Worm (Caenorhabditis elegans) whole organism, mixed stage, embryonic: ENCODE measurements around the gene F59F5.4.

Experiments used
- M03D4.4 ChIP-seq: sonication (generic microtip); optimal IDR thresholded peaks from 2 replicates; lab custom pipeline; 2017; ENCODE audit warnings: mild to moderate bottlenecking, missing genetic modification characterization, missing compliant biosample characterization
- bed-3 ChIP-seq: fragments of 200-800 bp; sonication (Bioruptor generic); optimal IDR thresholded peaks from 3 replicates; lab custom pipeline; 2018; ENCODE audit warnings: mild to moderate bottlenecking, missing genetic modification characterization, moderate library complexity, missing compliant biosample characterization
- blmp-1 ChIP-seq: fragments of 150-350 bp; optimal IDR thresholded peaks from 2 replicates; lab custom pipeline; 2014; ENCODE audit warnings: missing biosample characterization, missing genetic modification characterization
- ceh-39 ChIP-seq: fragments of 150-350 bp; optimal IDR thresholded peaks from 2 replicates; lab custom pipeline; 2014; ENCODE audit warnings: missing biosample characterization, missing genetic modification characterization
- ceh-43 ChIP-seq: fragments of 200-800 bp; sonication (Bioruptor generic); optimal IDR thresholded peaks from 2 replicates; lab custom pipeline; 2018; ENCODE audit warnings: mild to moderate bottlenecking, missing genetic modification characterization, moderate library complexity, missing compliant biosample characterization
- ceh-83 ChIP-seq: fragments of 200-800 bp; sonication (Bioruptor generic); optimal IDR thresholded peaks from 2 replicates; lab custom pipeline; 2018; ENCODE audit warnings: mild to moderate bottlenecking, missing genetic modification characterization, missing compliant biosample characterization
- ces-1 ChIP-seq: fragments of 150-350 bp; optimal IDR thresholded peaks from 2 replicates; lab custom pipeline; 2014; ENCODE audit warnings: missing biosample characterization, missing genetic modification reagents, missing genetic modification characterization
- cnd-1 ChIP-seq: fragments of 200-800 bp; sonication (Bioruptor generic); optimal IDR thresholded peaks from 2 replicates; lab custom pipeline; 2018; ENCODE audit warnings: mild to moderate bottlenecking, missing genetic modification characterization, missing compliant biosample characterization
- drap-1 ChIP-seq: fragments of 200-800 bp; sonication (Bioruptor generic); optimal IDR thresholded peaks from 3 replicates; lab custom pipeline; 2018; ENCODE audit warnings: mild to moderate bottlenecking, missing genetic modification characterization, missing compliant biosample characterization
- elt-1 ChIP-seq: sonication (generic microtip); optimal IDR thresholded peaks from 2 replicates; lab custom pipeline; 2017; ENCODE audit warnings: missing genetic modification characterization, mild to moderate bottlenecking, missing compliant biosample characterization, antibody characterized with exemption, moderate library complexity, borderline replicate concordance; ENCODE audit not compliant: insufficient read depth
- elt-3 ChIP-seq: fragments of 150-350 bp; optimal IDR thresholded peaks from 2 replicates; lab custom pipeline; 2014; ENCODE audit warnings: missing biosample characterization, missing genetic modification characterization
- flh-1 ChIP-seq: fragments of 200-800 bp; sonication (Bioruptor generic); optimal IDR thresholded peaks from 2 replicates; lab custom pipeline; 2018; ENCODE audit warnings: mild to moderate bottlenecking, missing genetic modification characterization, moderate library complexity, missing compliant biosample characterization
- ham-2 ChIP-seq: fragments of 200-800 bp; sonication (Bioruptor generic); optimal IDR thresholded peaks from 2 replicates; lab custom pipeline; 2018; ENCODE audit warnings: mild to moderate bottlenecking, missing genetic modification characterization, missing compliant biosample characterization
- hlh-1 ChIP-seq: fragments of 150-350 bp; optimal IDR thresholded peaks from 2 replicates; lab custom pipeline; 2014; ENCODE audit warnings: missing biosample characterization, missing genetic modification reagents, missing genetic modification characterization
- lin-13 ChIP-seq: fragments of 150-350 bp; optimal IDR thresholded peaks from 2 replicates; lab custom pipeline; 2014; ENCODE audit warnings: missing biosample characterization, missing genetic modification characterization
- lin-32 ChIP-seq: fragments of 200-800 bp; sonication (Bioruptor generic); optimal IDR thresholded peaks from 2 replicates; lab custom pipeline; 2018; ENCODE audit warnings: mild to moderate bottlenecking, missing genetic modification characterization, missing compliant biosample characterization
- lsy-2 ChIP-seq: fragments of 150-350 bp; optimal IDR thresholded peaks from 2 replicates; lab custom pipeline; 2014; ENCODE audit warnings: missing biosample characterization, missing genetic modification characterization
- mab-5 ChIP-seq: fragments of 150-350 bp; optimal IDR thresholded peaks from 2 replicates; lab custom pipeline; 2014; ENCODE audit warnings: missing biosample characterization, missing genetic modification characterization
- mep-1 ChIP-seq: fragments of 150-350 bp; optimal IDR thresholded peaks from 2 replicates; lab custom pipeline; 2017; ENCODE audit warnings: missing biosample characterization, missing genetic modification reagents, missing genetic modification characterization, inconsistent platforms
- mls-2 ChIP-seq: sonication (generic microtip); optimal IDR thresholded peaks from 2 replicates; lab custom pipeline; 2016; ENCODE audit warnings: mild to moderate bottlenecking, missing genetic modification characterization, moderate library complexity, missing compliant biosample characterization
- nhr-12 ChIP-seq: fragments of 150-350 bp; optimal IDR thresholded peaks from 2 replicates; lab custom pipeline; 2014; ENCODE audit warnings: missing biosample characterization, missing genetic modification characterization
- nhr-2 ChIP-seq: fragments of 150-350 bp; optimal IDR thresholded peaks from 2 replicates; lab custom pipeline; 2014; ENCODE audit warnings: missing biosample characterization, missing genetic modification characterization
- nhr-237 ChIP-seq: fragments of 150-350 bp; optimal IDR thresholded peaks from 2 replicates; lab custom pipeline; 2014; ENCODE audit warnings: missing biosample characterization, missing genetic modification characterization
- nhr-28 ChIP-seq: fragments of 150-350 bp; optimal IDR thresholded peaks from 2 replicates; lab custom pipeline; 2014; ENCODE audit warnings: missing biosample characterization, missing genetic modification characterization
- nhr-76 ChIP-seq: sonication (generic microtip); optimal IDR thresholded peaks from 2 replicates; lab custom pipeline; 2017; ENCODE audit warnings: missing biosample characterization, missing genetic modification characterization
- pha-4 ChIP-seq: fragments of 150-350 bp; optimal IDR thresholded peaks from 2 replicates; lab custom pipeline; 2018; ENCODE audit warnings: missing biosample characterization, missing genetic modification reagents, missing genetic modification characterization
- sem-2 ChIP-seq: fragments of 200-800 bp; sonication (Bioruptor generic); optimal IDR thresholded peaks from 2 replicates; lab custom pipeline; 2018; ENCODE audit warnings: mild to moderate bottlenecking, missing genetic modification characterization, missing compliant biosample characterization
- snpc-4 ChIP-seq: fragments of 150-350 bp; optimal IDR thresholded peaks from 2 replicates; lab custom pipeline; 2014; ENCODE audit warnings: missing biosample characterization, missing genetic modification characterization
- sptf-1 ChIP-seq: sonication (generic microtip); optimal IDR thresholded peaks from 2 replicates; lab custom pipeline; 2017; ENCODE audit warnings: mild to moderate bottlenecking, missing genetic modification characterization, moderate library complexity, missing compliant biosample characterization
- tbx-8 ChIP-seq: fragments of 200-800 bp; sonication (Bioruptor generic); optimal IDR thresholded peaks from 2 replicates; lab custom pipeline; 2018; ENCODE audit warnings: mild to moderate bottlenecking, missing genetic modification characterization, moderate library complexity, missing compliant biosample characterization
- unc-120 ChIP-seq: sonication (generic microtip); optimal IDR thresholded peaks from 2 replicates; lab custom pipeline; 2017; ENCODE audit warnings: missing genetic modification characterization, missing compliant biosample characterization; ENCODE audit not compliant: poor library complexity, severe bottlenecking
- unc-39 ChIP-seq: fragments of 150-350 bp; optimal IDR thresholded peaks from 2 replicates; lab custom pipeline; 2014; ENCODE audit warnings: missing biosample characterization, missing genetic modification characterization
- unc-62 ChIP-seq: fragments of 150-350 bp; optimal IDR thresholded peaks from 2 replicates; lab custom pipeline; 2014; ENCODE audit warnings: missing biosample characterization, missing genetic modification reagents, missing genetic modification characterization
- zip-8 ChIP-seq: fragments of 150-350 bp; optimal IDR thresholded peaks from 2 replicates; lab custom pipeline; 2014; ENCODE audit warnings: missing biosample characterization, missing genetic modification characterization
- ztf-11 ChIP-seq: fragments of 150-350 bp; optimal IDR thresholded peaks from 2 replicates; lab custom pipeline; 2014; ENCODE audit warnings: missing biosample characterization, missing genetic modification characterization

Gene F59F5.4

ce11 chrX:10568385-10569149 lies 25.8 kb downstream of the F59F5.4 start:
- TF ChIP-seq sem-2 (GFP tag; lab: Kevin White, UChicago) = peak; percentile 25
- TF ChIP-seq tbx-8 (GFP tag; lab: Kevin White, UChicago) = peak; percentile 15
- no peak for TF ChIP-seq elt-3 (tag; lab: Kevin White, UChicago)
- TF ChIP-seq nhr-2 (tag; lab: Kevin White, UChicago) = peak; percentile 77
- TF ChIP-seq nhr-76 = peak; percentile 46
- TF ChIP-seq hlh-1 (tag; lab: Kevin White, UChicago) = peak; percentile 80
- TF ChIP-seq M03D4.4 (tag; lab: Kevin White, UChicago) = peak; percentile 77
- peak; percentile 26 for TF ChIP-seq zip-8
- peak; percentile 25 for TF ChIP-seq lin-32 (GFP tag; lab: Kevin White, UChicago)
- peak; percentile 61 for TF ChIP-seq ceh-83
- TF ChIP-seq ham-2 = peak; percentile 100
- TF ChIP-seq cnd-1 = peak; percentile 70
- TF ChIP-seq drap-1 (GFP tag; lab: Kevin White, UChicago) = peak; percentile 66
- peak; percentile 65 for TF ChIP-seq lin-13 (tag; lab: Kevin White, UChicago)
- peak; percentile 78 for TF ChIP-seq ceh-39 (tag; lab: Kevin White, UChicago)
- TF ChIP-seq sptf-1 (tag; lab: Kevin White, UChicago) = peak; percentile 79
- TF ChIP-seq unc-62 (GFP tag; lab: Kevin White, UChicago) = peak; percentile 54
- TF ChIP-seq unc-120 = peak; percentile 93
- TF ChIP-seq flh-1 (GFP tag; lab: Kevin White, UChicago) = peak; percentile 31
- peak; percentile 30 for TF ChIP-seq unc-39 (tag; lab: Kevin White, UChicago)
- peak; percentile 33 for TF ChIP-seq blmp-1 (tag; lab: Kevin White, UChicago)
- TF ChIP-seq bed-3 (GFP tag; lab: Kevin White, UChicago) = no peak
- no peak for TF ChIP-seq ceh-43 (GFP tag; lab: Kevin White, UChicago)
- TF ChIP-seq nhr-12 (tag; lab: Kevin White, UChicago) = no peak
- peak; percentile 70 for TF ChIP-seq pha-4
- peak; percentile 86 for TF ChIP-seq mls-2
- no peak for TF ChIP-seq nhr-28 (tag; lab: Kevin White, UChicago)
- peak; percentile 95 for TF ChIP-seq mep-1 (tag; lab: Kevin White, UChicago)
- TF ChIP-seq elt-1 (tag; lab: Kevin White, UChicago) = peak; percentile 9
- TF ChIP-seq nhr-237 (tag; lab: Kevin White, UChicago) = peak; percentile 90
- peak; percentile 78 for TF ChIP-seq ztf-11 (tag; lab: Kevin White, UChicago)
- TF ChIP-seq lsy-2 = peak; percentile 54
- peak; percentile 58 for TF ChIP-seq mab-5 (tag; lab: Kevin White, UChicago)
- TF ChIP-seq snpc-4 (tag; lab: Kevin White, UChicago) = no peak
- peak; percentile 93 for TF ChIP-seq ces-1 (GFP tag; lab: Kevin White, UChicago)

DNA sequence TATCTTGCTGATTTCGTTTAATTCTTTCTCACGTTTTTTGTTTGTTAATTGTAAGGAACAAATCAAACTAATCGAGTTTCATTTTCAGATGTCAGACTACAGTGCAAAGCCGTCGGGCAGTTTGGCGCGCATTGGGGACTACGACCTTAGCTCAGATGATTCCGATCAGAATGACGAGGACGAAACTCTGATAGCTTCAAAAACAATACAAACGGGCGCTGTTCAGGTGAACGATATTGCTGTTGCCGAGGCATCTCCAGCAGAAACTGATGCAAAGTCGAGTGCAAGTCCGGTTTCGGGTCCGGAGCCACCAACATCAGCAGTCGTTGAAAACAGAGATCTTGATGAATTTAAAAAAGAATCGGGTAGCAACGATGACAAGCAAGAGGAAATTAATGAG lies 26.4 kb downstream of the F59F5.4 start, which contains the start of gene bet-2:
TSS of gene bet-2 (plus strand) at position 89 of the 400 bp plus-strand sequence.
- TF ChIP-seq lsy-2 = no peak
- no peak for TF ChIP-seq nhr-12 (tag; lab: Kevin White, UChicago)
- no peak for TF ChIP-seq ceh-83
- TF ChIP-seq ham-2 = no peak
- no peak for TF ChIP-seq ces-1 (GFP tag; lab: Kevin White, UChicago)
- TF ChIP-seq snpc-4 (tag; lab: Kevin White, UChicago) = no peak
- TF ChIP-seq lin-32 (GFP tag; lab: Kevin White, UChicago) = no peak
- no peak for TF ChIP-seq nhr-237 (tag; lab: Kevin White, UChicago)
- no peak for TF ChIP-seq tbx-8 (GFP tag; lab: Kevin White, UChicago)
- no peak for TF ChIP-seq mep-1 (tag; lab: Kevin White, UChicago)

ce11 chrX:10576410-10576809 lies 33.6 kb downstream of the F59F5.4 start:
- TF ChIP-seq nhr-2 (tag; lab: Kevin White, UChicago) (no peak), mep-1 (tag; lab: Kevin White, UChicago) (peak; percentile 21), pha-4 (peak; percentile 64), sem-2 (GFP tag; lab: Kevin White, UChicago) (no peak), cnd-1 (no peak), unc-62 (GFP tag; lab: Kevin White, UChicago) (peak; percentile 2), ztf-11 (tag; lab: Kevin White, UChicago) (no peak), elt-1 (tag; lab: Kevin White, UChicago) (no peak), unc-39 (tag; lab: Kevin White, UChicago) (no peak), tbx-8 (GFP tag; lab: Kevin White, UChicago) (no peak), lsy-2 (no peak), elt-3 (tag; lab: Kevin White, UChicago) (peak; percentile 47), ceh-43 (GFP tag; lab: Kevin White, UChicago) (no peak), nhr-76 (no peak), nhr-237 (tag; lab: Kevin White, UChicago) (peak; percentile 82), hlh-1 (tag; lab: Kevin White, UChicago) (no peak), ces-1 (GFP tag; lab: Kevin White, UChicago) (peak; percentile 19), unc-120 (no peak), blmp-1 (tag; lab: Kevin White, UChicago) (no peak), flh-1 (GFP tag; lab: Kevin White, UChicago) (no peak), lin-13 (tag; lab: Kevin White, UChicago) (no peak), ham-2 (no peak), M03D4.4 (tag; lab: Kevin White, UChicago) (no peak), sptf-1 (tag; lab: Kevin White, UChicago) (no peak), ceh-39 (tag; lab: Kevin White, UChicago) (no peak), snpc-4 (tag; lab: Kevin White, UChicago) (no peak), zip-8 (no peak), mab-5 (tag; lab: Kevin White, UChicago) (no peak), drap-1 (GFP tag; lab: Kevin White, UChicago) (no peak), nhr-28 (tag; lab: Kevin White, UChicago) (no peak), mls-2 (no peak), nhr-12 (tag; lab: Kevin White, UChicago) (no peak), bed-3 (GFP tag; lab: Kevin White, UChicago) (no peak), lin-32 (GFP tag; lab: Kevin White, UChicago) (no peak), ceh-83 (no peak)
